Worm (Caenorhabditis elegans) whole organism, L2 larva: ENCODE measurements around the gene R102.2.

Source experiments
- F13H6.1 ChIP-seq: sonication (generic microtip); optimal IDR thresholded peaks from 2 replicates; lab custom pipeline; 2016; ENCODE audit warnings: missing genetic modification characterization, missing compliant biosample characterization
- R02D3.7 ChIP-seq: fragments of 150-350 bp; optimal IDR thresholded peaks from 2 replicates; lab custom pipeline; 2014; ENCODE audit warnings: missing biosample characterization, missing genetic modification characterization
- Y55F3AM.14 ChIP-seq: fragments of 200-800 bp; sonication (Bioruptor generic); optimal IDR thresholded peaks from 2 replicates; lab custom pipeline; 2018; ENCODE audit warnings: mild to moderate bottlenecking, missing genetic modification characterization, missing compliant biosample characterization
- ZK546.5 ChIP-seq: sonication (generic microtip); optimal IDR thresholded peaks from 2 replicates; lab custom pipeline; 2017; ENCODE audit warnings: missing biosample characterization, missing genetic modification characterization
- alr-1 ChIP-seq: fragments of 150-350 bp; optimal IDR thresholded peaks from 2 replicates; lab custom pipeline; 2014; ENCODE audit warnings: missing biosample characterization, missing genetic modification characterization
- aly-2 ChIP-seq: fragments of 150-350 bp; optimal IDR thresholded peaks from 2 replicates; lab custom pipeline; 2014; ENCODE audit warnings: missing biosample characterization, missing genetic modification characterization
- ama-1 ChIP-seq: fragments of 150-350 bp; optimal IDR thresholded peaks from 2 replicates; lab custom pipeline; 2018; ENCODE audit warnings: inconsistent platforms
- blmp-1 ChIP-seq: sonication (generic microtip); optimal IDR thresholded peaks from 2 replicates; lab custom pipeline; 2017; ENCODE audit warnings: missing genetic modification characterization, mild to moderate bottlenecking, missing compliant biosample characterization, antibody characterized with exemption, moderate library complexity; ENCODE audit not compliant: insufficient read depth
- ceh-82 ChIP-seq: fragments of 150-350 bp; optimal IDR thresholded peaks from 2 replicates; lab custom pipeline; 2014; ENCODE audit warnings: missing biosample characterization, missing genetic modification characterization
- dmd-4 ChIP-seq: sonication (generic microtip); optimal IDR thresholded peaks from 2 replicates; lab custom pipeline; 2017; ENCODE audit warnings: missing biosample characterization, missing genetic modification characterization
- egl-27 ChIP-seq: sonication (generic microtip); optimal IDR thresholded peaks from 3 replicates; lab custom pipeline; 2017; ENCODE audit warnings: missing biosample characterization, missing genetic modification reagents, missing genetic modification characterization
- elt-1 ChIP-seq: fragments of 150-350 bp; optimal IDR thresholded peaks from 2 replicates; lab custom pipeline; 2014; ENCODE audit warnings: missing biosample characterization, missing genetic modification characterization
- fos-1 ChIP-seq: fragments of 150-350 bp; optimal IDR thresholded peaks from 2 replicates; lab custom pipeline; 2014; ENCODE audit warnings: missing biosample characterization, missing genetic modification characterization
- gmeb-1 ChIP-seq: fragments of 150-350 bp; optimal IDR thresholded peaks from 2 replicates; lab custom pipeline; 2014; ENCODE audit warnings: missing biosample characterization, missing genetic modification characterization
- lin-11 ChIP-seq: fragments of 150-350 bp; sonication (generic microtip); optimal IDR thresholded peaks from 2 replicates; lab custom pipeline; 2014; ENCODE audit warnings: missing biosample characterization, missing genetic modification characterization, inconsistent platforms, mixed read lengths
- lsy-2 ChIP-seq, 2 experiments: fragments of 150-350 bp in 1 of 2; sonication (generic microtip) in 1 of 2; optimal IDR thresholded peaks; 2 replicates each; lab custom pipeline; 2014 to 2017; ENCODE audit warnings: missing biosample characterization in 2 of 2, missing genetic modification characterization in 2 of 2
- mbf-1 ChIP-seq: sonication (generic microtip); optimal IDR thresholded peaks from 2 replicates; lab custom pipeline; 2017; ENCODE audit warnings: missing biosample characterization, missing genetic modification characterization
- mdl-1 ChIP-seq, 2 experiments: fragments of 150-350 bp in 1 of 2; sonication (generic microtip) in 1 of 2; optimal IDR thresholded peaks; 2 replicates each; lab custom pipeline; 2017; ENCODE audit warnings: missing biosample characterization in 2 of 2, missing genetic modification characterization in 2 of 2
- nhr-11 ChIP-seq: fragments of 150-350 bp; optimal IDR thresholded peaks from 2 replicates; lab custom pipeline; 2014; ENCODE audit warnings: missing biosample characterization, missing genetic modification characterization
- nhr-12 ChIP-seq: fragments of 150-350 bp; optimal IDR thresholded peaks from 2 replicates; lab custom pipeline; 2014; ENCODE audit warnings: missing biosample characterization, missing genetic modification characterization
- nhr-129 ChIP-seq: fragments of 150-350 bp; optimal IDR thresholded peaks from 2 replicates; lab custom pipeline; 2014; ENCODE audit warnings: missing biosample characterization, missing genetic modification characterization
- nhr-21 ChIP-seq: fragments of 150-350 bp; optimal IDR thresholded peaks from 2 replicates; lab custom pipeline; 2014; ENCODE audit warnings: missing biosample characterization, missing genetic modification characterization
- nhr-237 ChIP-seq: fragments of 150-350 bp; optimal IDR thresholded peaks from 2 replicates; lab custom pipeline; 2014; ENCODE audit warnings: missing biosample characterization, missing genetic modification characterization
- nhr-25 ChIP-seq: fragments of 150-350 bp; sonication (generic microtip); optimal IDR thresholded peaks from 3 replicates; lab custom pipeline; 2014; ENCODE audit warnings: missing biosample characterization, missing genetic modification characterization
- nhr-6 ChIP-seq: fragments of 150-350 bp; optimal IDR thresholded peaks from 2 replicates; lab custom pipeline; 2014; ENCODE audit warnings: missing biosample characterization, missing genetic modification characterization
- sem-4 ChIP-seq: fragments of 150-350 bp; optimal IDR thresholded peaks from 2 replicates; lab custom pipeline; 2014; ENCODE audit warnings: missing biosample characterization, missing genetic modification reagents, missing genetic modification characterization
- sma-3 ChIP-seq: sonication (generic microtip); optimal IDR thresholded peaks from 2 replicates; lab custom pipeline; 2016; ENCODE audit warnings: missing genetic modification reagents, missing genetic modification characterization, missing compliant biosample characterization
- sma-9 ChIP-seq, 2 experiments: fragments of 150-350 bp in 1 of 2; sonication (generic microtip) in 1 of 2; optimal IDR thresholded peaks; 2 replicates each; lab custom pipeline; 2014 to 2016; ENCODE audit warnings: missing genetic modification characterization in 2 of 2, mild to moderate bottlenecking in 1 of 2, missing biosample characterization in 1 of 2, missing compliant biosample characterization in 1 of 2, missing genetic modification reagents in 1 of 2, moderate library complexity in 1 of 2
- unc-39 ChIP-seq: fragments of 150-350 bp; optimal IDR thresholded peaks from 2 replicates; lab custom pipeline; 2014; ENCODE audit warnings: missing biosample characterization, missing genetic modification characterization
- unc-55 ChIP-seq: fragments of 150-350 bp; sonication (generic microtip); optimal IDR thresholded peaks from 3 replicates; lab custom pipeline; 2014; ENCODE audit warnings: missing biosample characterization, missing genetic modification reagents, missing genetic modification characterization
- unc-62 ChIP-seq: fragments of 150-350 bp; optimal IDR thresholded peaks from 2 replicates; lab custom pipeline; 2014; ENCODE audit warnings: missing biosample characterization, missing genetic modification reagents, missing genetic modification characterization
- zag-1 ChIP-seq: fragments of 150-350 bp; optimal IDR thresholded peaks from 2 replicates; lab custom pipeline; 2014; ENCODE audit warnings: missing biosample characterization, missing genetic modification characterization
- ztf-1 ChIP-seq: fragments of 200-800 bp; sonication (Bioruptor generic); conservative IDR thresholded peaks from 2 replicates; pipeline ENCODE4 v1.3.6; 2022; ENCODE audit warnings: missing genetic modification characterization, missing compliant biosample characterization
- ztf-11 ChIP-seq: sonication (generic microtip); optimal IDR thresholded peaks from 2 replicates; lab custom pipeline; 2017; ENCODE audit warnings: missing biosample characterization, missing genetic modification characterization

R102.2 gene

ce11 chrIV:10666523-10666922 is 20.9 kb upstream of the R102.2 start, which contains the start of gene epi-1:
Gene epi-1 (plus strand): TSS chrIV:10666823.
- TF ChIP-seq nhr-25 = no peak
- no peak for TF ChIP-seq Y55F3AM.14 (GFP tag; lab: Kevin White, UChicago)
- TF ChIP-seq aly-2 (tag; lab: Kevin White, UChicago) = no peak
- no peak for TF ChIP-seq ama-1 (lab: Kevin White, UChicago)
- TF ChIP-seq zag-1 (tag; lab: Kevin White, UChicago) = no peak
- no peak for TF ChIP-seq fos-1 (tag; lab: Kevin White, UChicago)
- no peak for TF ChIP-seq unc-55 (GFP tag; lab: Kevin White, UChicago)
- no peak for TF ChIP-seq ceh-82 (tag; lab: Kevin White, UChicago)
- no peak for TF ChIP-seq elt-1 (tag; lab: Kevin White, UChicago)
- no peak for TF ChIP-seq ztf-11 (tag; lab: Kevin White, UChicago)
- no peak for TF ChIP-seq unc-39 (tag; lab: Kevin White, UChicago)
- TF ChIP-seq egl-27 = no peak
- TF ChIP-seq dmd-4 (tag; lab: Kevin White, UChicago) = no peak
- TF ChIP-seq nhr-12 (tag; lab: Kevin White, UChicago) = no peak
- TF ChIP-seq sem-4 = no peak
- no peak for TF ChIP-seq alr-1 (tag; lab: Kevin White, UChicago)
- no peak for TF ChIP-seq ztf-1 (GFP tag; lab: Robert Waterston, UW)

- no peak for TF ChIP-seq elt-1 (tag; lab: Kevin White, UChicago)
- no peak for TF ChIP-seq blmp-1 (tag; lab: Kevin White, UChicago)
- TF ChIP-seq egl-27 = no peak
Observed at ce11 chrIV:10668561-10668960, 18.8 kb upstream of the R102.2 start.

- TF ChIP-seq mbf-1 (tag; lab: Kevin White, UChicago) (no peak), lsy-2 (tag; optimal IDR thresholded peaks at IDR 0.05; lab: Kevin White, UChicago) (no peak), F13H6.1 (tag; lab: Kevin White, UChicago) (no peak), ama-1 (lab: Kevin White, UChicago) (no peak), gmeb-1 (no peak), nhr-129 (tag; lab: Kevin White, UChicago) (no peak), R02D3.7 (tag; lab: Kevin White, UChicago) (no peak), lin-11 (no peak), nhr-12 (tag; lab: Kevin White, UChicago) (no peak), unc-39 (tag; lab: Kevin White, UChicago) (no peak), nhr-11 (no peak), Y55F3AM.14 (GFP tag; lab: Kevin White, UChicago) (no peak), blmp-1 (tag; lab: Kevin White, UChicago) (no peak), nhr-237 (tag; lab: Kevin White, UChicago) (no peak), ceh-82 (tag; lab: Kevin White, UChicago) (no peak), mdl-1 (tag; optimal IDR thresholded peaks at IDR 0.05; lab: Kevin White, UChicago) (no peak), ZK546.5 (tag; lab: Kevin White, UChicago) (no peak)
Observed at ce11 chrIV:10680379-10680778, 7.0 kb upstream of the R102.2 start, which contains the start of gene K08C7.4. Gene K08C7.4 (minus strand): TSS chrIV:10680479.

- TF ChIP-seq sma-3 (GFP tag; lab: Kevin White, UChicago) = no peak
- TF ChIP-seq nhr-237 (tag; lab: Kevin White, UChicago) = no peak
- no peak for TF ChIP-seq ztf-11 (tag; lab: Kevin White, UChicago)
- TF ChIP-seq gmeb-1 = no peak
- no peak for TF ChIP-seq mbf-1 (tag; lab: Kevin White, UChicago)
- no peak for TF ChIP-seq nhr-11
- peak; percentile 66 for TF ChIP-seq sma-9 (GFP tag; optimal IDR thresholded peaks at IDR 0.05; lab: Kevin White, UChicago)
- TF ChIP-seq sma-9 (tag; optimal IDR thresholded peaks at IDR 0.05; lab: Kevin White, UChicago) = no peak
- TF ChIP-seq mdl-1 (tag; optimal IDR thresholded peaks at IDR 0.05; lab: Kevin White, UChicago) = peak in 1 of 2 experiments; percentile 22
- peak; percentile 65 for TF ChIP-seq nhr-21
- no peak for TF ChIP-seq ZK546.5 (tag; lab: Kevin White, UChicago)
- TF ChIP-seq nhr-129 (tag; lab: Kevin White, UChicago) = peak; percentile 30
- TF ChIP-seq nhr-6 (tag; lab: Kevin White, UChicago) = no peak
- no peak for TF ChIP-seq unc-62 (GFP tag; lab: Kevin White, UChicago)
Observed at ce11 chrIV:10682155-10682749, 5.2 kb upstream of the R102.2 start, which contains the start of gene fmo-2. Gene fmo-2 (plus strand): TSS chrIV:10682524.
